Fruit fly (Drosophila melanogaster): Measurements from ENCODE around the gene PolG1.

Gene PolG1

DNA sequence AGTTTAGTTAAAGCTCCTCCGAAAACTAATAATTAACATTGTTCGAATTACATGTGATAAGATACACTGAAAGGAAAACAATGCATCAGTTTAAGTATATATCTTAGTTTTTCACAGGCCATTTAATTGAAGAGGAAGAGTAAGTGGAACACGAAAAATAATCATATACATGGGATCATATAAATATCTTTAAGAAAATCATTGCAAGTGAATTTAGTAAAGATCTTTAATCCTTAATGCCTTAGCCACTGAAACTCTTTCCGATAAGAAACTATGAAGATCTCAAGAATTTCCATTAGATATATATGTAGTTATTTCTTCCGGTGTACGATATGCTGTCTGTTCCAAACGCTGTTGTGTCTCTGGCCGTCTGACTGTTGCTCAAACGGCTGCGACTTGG is 48.9 kb downstream of the PolG1 start (continued):
- TF ChIP-seq CG17361 (GFP tag; IDR thresholded peaks at IDR 0.05) (peak; percentile 65), MTF-1 (GFP tag; optimal IDR thresholded peaks at IDR 0.05; ENCODE audit: borderline replicate concordance) (no peak), Hr3 (GFP tag; optimal IDR thresholded peaks at IDR 0.05) (peak; percentile 51), CG1647 (GFP tag; optimal IDR thresholded peaks at IDR 0.05) (peak; percentile 11), CG6272 (GFP tag; IDR thresholded peaks at IDR 0.05) (no peak), CG1792 (GFP tag; optimal IDR thresholded peaks at IDR 0.05) (peak; percentile 14), CG17359 (tag; optimal IDR thresholded peaks at IDR 0.05) (peak; percentile 61), sisA (GFP tag; IDR thresholded peaks at IDR 0.05) (peak; percentile 59), tup (GFP tag; optimal IDR thresholded peaks at IDR 0.05) (no peak), lmd (GFP tag; IDR thresholded peaks at IDR 0.05) (peak; percentile 66), CG11560 (tag; IDR thresholded peaks at IDR 0.05) (peak; percentile 54; the same call in 2 of the 3 replicates), CG12155 (GFP tag; optimal IDR thresholded peaks at IDR 0.05) (peak; percentile 6), CG11504 (tag; optimal IDR thresholded peaks at IDR 0.05) (peak; percentile 88), PHDP (tag; optimal IDR thresholded peaks at IDR 0.05) (peak; percentile 80), odd (GFP tag; optimal IDR thresholded peaks at IDR 0.05) (peak; percentile 47), Fer1 (GFP tag; optimal IDR thresholded peaks at IDR 0.05) (peak; percentile 11), cad (GFP tag; optimal IDR thresholded peaks at IDR 0.05) (no peak), CG2116 (GFP tag; optimal IDR thresholded peaks at IDR 0.05) (peak; percentile 29), CG8388 (GFP tag; optimal IDR thresholded peaks at IDR 0.05) (peak; percentile 60), CG17328 (GFP tag; IDR thresholded peaks at IDR 0.05) (0 out of 2 replicates have a peak, but pooled peaks have one; percentile 19), her (GFP tag; optimal IDR thresholded peaks at IDR 0.05) (peak; percentile 19), Rfx (GFP tag; IDR thresholded peaks at IDR 0.05) (peak; percentile 60; the same call in 1 of the 2 replicates), Dll (GFP tag; IDR thresholded peaks at IDR 0.05; ENCODE audit: partially characterized antibody) (no peak), CG11093 (GFP tag; IDR thresholded peaks at IDR 0.05) (no peak), bowl (GFP tag; IDR thresholded peaks at IDR 0.05) (no peak), eyg (GFP tag; optimal IDR thresholded peaks at IDR 0.05) (peak; percentile 54), CG12659 (GFP tag; optimal IDR thresholded peaks at IDR 0.05) (peak; percentile 69), stc (GFP tag; IDR thresholded peaks at IDR 0.05) (peak; percentile 63), Scr (GFP tag; IDR thresholded peaks at IDR 0.05; ENCODE audit: partially characterized antibody) (no peak), prd (optimal IDR thresholded peaks at IDR 0.05) (no peak), prd (GFP tag; IDR thresholded peaks at IDR 0.05) (peak; percentile 53; the same call in 2 of the 3 replicates), gce (GFP tag; IDR thresholded peaks at IDR 0.05) (0 out of 3 replicates have a peak, but pooled peaks have one; percentile 15), hkb (optimal IDR thresholded peaks at IDR 0.05) (no peak), hkb (GFP tag; IDR thresholded peaks at IDR 0.05) (peak; percentile 69), CG13296 (GFP tag; optimal IDR thresholded peaks at IDR 0.05) (peak; percentile 18), dm (GFP tag; optimal IDR thresholded peaks at IDR 0.05) (no peak), Gug (GFP tag; IDR thresholded peaks at IDR 0.05) (0 out of 4 replicates have a peak, but pooled peaks have one; percentile 19), CG11247 (GFP tag; IDR thresholded peaks at IDR 0.05) (peak; percentile 47), Sry-δ (GFP tag; optimal IDR thresholded peaks at IDR 0.05) (peak; percentile 9), usp (GFP tag; optimal IDR thresholded peaks at IDR 0.05) (no peak), NfI (GFP tag; optimal IDR thresholded peaks at IDR 0.05) (peak; percentile 53), Oli (tag; optimal IDR thresholded peaks at IDR 0.05) (peak; percentile 82), Spps (tag; optimal IDR thresholded peaks at IDR 0.05) (no peak), CG32772 (GFP tag; IDR thresholded peaks at IDR 0.05) (no peak), CG13424 (tag; optimal IDR thresholded peaks at IDR 0.05) (peak; percentile 66)

Data from whole organism, embryonic.